Worm (Caenorhabditis elegans) whole organism, early embryonic: ENCODE data around the gene strd-1.

Experiments
- B0310.2 ChIP-seq: sonication (generic microtip); optimal IDR thresholded peaks from 2 replicates; lab custom pipeline; 2016; ENCODE audit warnings: mild to moderate bottlenecking, missing genetic modification characterization, missing compliant biosample characterization
- aly-1 ChIP-seq: sonication (generic microtip); optimal IDR thresholded peaks from 2 replicates; lab custom pipeline; 2016; ENCODE audit warnings: missing genetic modification characterization, missing compliant biosample characterization
- ama-1 ChIP-seq: fragments of 150-350 bp; optimal IDR thresholded peaks from 2 replicates; lab custom pipeline; 2014
- ceh-13 ChIP-seq: fragments of 200-800 bp; sonication (Bioruptor generic); optimal IDR thresholded peaks from 2 replicates; lab custom pipeline; 2018; ENCODE audit warnings: mild to moderate bottlenecking, missing genetic modification characterization, missing compliant biosample characterization
- ceh-36 ChIP-seq: sonication (generic microtip); optimal IDR thresholded peaks from 2 replicates; lab custom pipeline; 2016; ENCODE audit warnings: missing genetic modification characterization, inconsistent platforms, missing compliant biosample characterization
- flt-1 ChIP-seq: fragments of 200-800 bp; sonication (Bioruptor generic); IDR thresholded peaks from 2 replicates; pipeline ENCODE4 v1.3.6; 2022; ENCODE audit warnings: missing genetic modification characterization, missing compliant biosample characterization
- hmbx-1 ChIP-seq: sonication (generic microtip); optimal IDR thresholded peaks from 2 replicates; lab custom pipeline; 2016; ENCODE audit warnings: mild to moderate bottlenecking, missing genetic modification characterization, missing compliant biosample characterization
- hnd-1 ChIP-seq: sonication (generic microtip); optimal IDR thresholded peaks from 2 replicates; lab custom pipeline; 2016; ENCODE audit warnings: missing genetic modification characterization, missing compliant biosample characterization
- sea-1 ChIP-seq: fragments of 200-800 bp; sonication (Bioruptor generic); conservative IDR thresholded peaks from 2 replicates; pipeline ENCODE4 v1.3.6; 2022; ENCODE audit warnings: missing genetic modification characterization, missing compliant biosample characterization
- tbx-11 ChIP-seq: fragments of 200-800 bp; sonication (Bioruptor generic); IDR thresholded peaks from 2 replicates; pipeline ENCODE4 v1.3.6; 2022; ENCODE audit warnings: missing genetic modification characterization, missing compliant biosample characterization
- tbx-37 ChIP-seq: fragments of 200-800 bp; sonication (Bioruptor generic); conservative IDR thresholded peaks from 2 replicates; pipeline ENCODE4 v1.3.6; 2022; ENCODE audit warnings: missing genetic modification reagents, missing genetic modification characterization, missing compliant biosample characterization

- TF ChIP-seq ceh-13 (GFP tag; lab: Kevin White, UChicago) (no peak), sea-1 (GFP tag; lab: Robert Waterston, UW) (no peak), ama-1 (lab: Kevin White, UChicago) (no peak), ceh-36 (tag; lab: Kevin White, UChicago) (no peak), flt-1 (GFP tag; lab: Robert Waterston, UW) (no peak), aly-1 (tag; lab: Kevin White, UChicago) (no peak), hnd-1 (no peak), tbx-11 (GFP tag; lab: Robert Waterston, UW) (no peak), tbx-37 (GFP tag; lab: Robert Waterston, UW) (no peak), B0310.2 (tag; lab: Kevin White, UChicago) (no peak), hmbx-1 (no peak)
Observed at ce11 chrIII:10985559-10986036, 38.3 kb downstream of the strd-1 start, which contains the start of gene col-93.
